Fruit fly (Drosophila melanogaster) whole organism, embryonic: ENCODE results near the gene meso18E.

ENCODE experiments used
- Aef1 ChIP-seq: fragments of 200-800 bp; sonication (Bioruptor generic); IDR thresholded peaks from 3 replicates; pipeline ENCODE4 v1.3.6; 2022; ENCODE audit warnings: missing biosample characterization, missing genetic modification characterization
- B-H2 ChIP-seq: fragments of 200-800 bp; sonication (Bioruptor generic); optimal IDR thresholded peaks from 2 replicates; lab custom pipeline; 2018; ENCODE audit warnings: missing biosample characterization, mild to moderate bottlenecking, missing genetic modification characterization
- BtbVII ChIP-seq: fragments of 200-800 bp; sonication (Bioruptor generic); optimal IDR thresholded peaks from 3 replicates; lab custom pipeline; 2017; ENCODE audit warnings: missing biosample characterization, mild to moderate bottlenecking, missing genetic modification characterization
- CG10431 ChIP-seq: fragments of 200-800 bp; sonication (Bioruptor generic); optimal IDR thresholded peaks from 3 replicates; lab custom pipeline; 2018; ENCODE audit warnings: missing biosample characterization, mild to moderate bottlenecking, missing genetic modification characterization
- CG10959 ChIP-seq: fragments of 200-800 bp; sonication (Bioruptor generic); IDR thresholded peaks from 2 replicates; pipeline ENCODE4 v1.3.6; 2022; ENCODE audit warnings: missing biosample characterization, missing genetic modification characterization
- CG12942 ChIP-seq: fragments of 200-800 bp; sonication (Bioruptor generic); optimal IDR thresholded peaks from 3 replicates; lab custom pipeline; 2016; ENCODE audit warnings: missing biosample characterization, missing genetic modification characterization
- CG13624 ChIP-seq: fragments of 200-800 bp; sonication (Bioruptor generic); optimal IDR thresholded peaks from 2 replicates; lab custom pipeline; 2016; ENCODE audit warnings: missing biosample characterization, missing genetic modification characterization
- CG14860 ChIP-seq: fragments of 200-800 bp; sonication (Bioruptor generic); IDR thresholded peaks from 3 replicates; pipeline ENCODE4 v1.3.6; 2022; ENCODE audit warnings: missing biosample characterization, missing genetic modification characterization; ENCODE audit not compliant: partially characterized antibody
- CG1529 ChIP-seq: fragments of 200-800 bp; sonication (Bioruptor generic); optimal IDR thresholded peaks from 3 replicates; lab custom pipeline; 2018; ENCODE audit warnings: missing biosample characterization, missing genetic modification characterization
- CG15479 ChIP-seq: fragments of 200-800 bp; sonication (Bioruptor generic); optimal IDR thresholded peaks from 3 replicates; lab custom pipeline; 2019; ENCODE audit warnings: missing biosample characterization, mild to moderate bottlenecking, missing genetic modification characterization, moderate library complexity
- CG15514 ChIP-seq: fragments of 200-800 bp; sonication (Bioruptor generic); optimal IDR thresholded peaks from 3 replicates; lab custom pipeline; 2017; ENCODE audit warnings: missing biosample characterization, missing genetic modification characterization, mild to moderate bottlenecking, moderate library complexity, missing genetic modification reagents
- CG1603 ChIP-seq: fragments of 200-800 bp; sonication (Bioruptor generic); optimal IDR thresholded peaks from 2 replicates; lab custom pipeline; 2019; ENCODE audit warnings: missing biosample characterization, mild to moderate bottlenecking, missing genetic modification characterization, moderate library complexity
- CG30403 ChIP-seq: fragments of 200-800 bp; sonication (Bioruptor generic); optimal IDR thresholded peaks from 3 replicates; lab custom pipeline; 2016; ENCODE audit warnings: missing biosample characterization, missing genetic modification characterization
- CG31365 ChIP-seq: fragments of 200-800 bp; sonication (Bioruptor generic); optimal IDR thresholded peaks from 2 replicates; lab custom pipeline; 2018; ENCODE audit warnings: missing biosample characterization, mild to moderate bottlenecking, missing genetic modification characterization
- CG32772 ChIP-seq: fragments of 200-800 bp; sonication (Bioruptor generic); IDR thresholded peaks from 2 replicates; pipeline ENCODE4 v1.3.6; 2022; ENCODE audit warnings: missing biosample characterization, missing genetic modification characterization
- CG33213 ChIP-seq: fragments of 200-800 bp; sonication (Bioruptor generic); optimal IDR thresholded peaks from 3 replicates; lab custom pipeline; 2016; ENCODE audit warnings: missing biosample characterization, missing genetic modification characterization
- CG34422 ChIP-seq: fragments of 200-800 bp; sonication (Bioruptor generic); IDR thresholded peaks from 3 replicates; pipeline ENCODE4 v1.3.6; 2022; ENCODE audit warnings: missing biosample characterization, missing genetic modification characterization
- CG4730 ChIP-seq: fragments of 200-800 bp; sonication (Bioruptor generic); IDR thresholded peaks from 2 replicates; pipeline ENCODE4 v1.3.6; 2022; ENCODE audit warnings: missing biosample characterization, missing genetic modification characterization
- CG4820 ChIP-seq: fragments of 200-800 bp; sonication (Bioruptor generic); optimal IDR thresholded peaks from 3 replicates; lab custom pipeline; 2016; ENCODE audit warnings: missing biosample characterization, missing genetic modification characterization
- CG6272 ChIP-seq: fragments of 200-800 bp; sonication (Bioruptor generic); IDR thresholded peaks from 2 replicates; pipeline ENCODE4 v1.3.6; 2022; ENCODE audit warnings: missing biosample characterization, missing genetic modification characterization
- CG9932 ChIP-seq: fragments of 200-800 bp; sonication (Bioruptor generic); IDR thresholded peaks from 2 replicates; pipeline ENCODE4 v1.3.6; 2022; ENCODE audit warnings: missing biosample characterization, missing genetic modification characterization
- Fer1 ChIP-seq: fragments of 200-800 bp; sonication (Bioruptor generic); optimal IDR thresholded peaks from 2 replicates; lab custom pipeline; 2017; ENCODE audit warnings: missing biosample characterization, mild to moderate bottlenecking, missing genetic modification characterization
- H2.0 ChIP-seq: fragments of 200-800 bp; sonication (Bioruptor generic); IDR thresholded peaks from 2 replicates; pipeline ENCODE4 v1.3.6; 2022; ENCODE audit warnings: missing biosample characterization, missing genetic modification characterization
- HHEX ChIP-seq: fragments of 200-800 bp; sonication (Bioruptor generic); optimal IDR thresholded peaks from 3 replicates; lab custom pipeline; 2017; ENCODE audit warnings: missing biosample characterization, mild to moderate bottlenecking, missing genetic modification characterization, missing genetic modification reagents
- HmgZ ChIP-seq: fragments of 200-800 bp; sonication (Bioruptor generic); optimal IDR thresholded peaks from 2 replicates; lab custom pipeline; 2018; ENCODE audit warnings: missing biosample characterization, mild to moderate bottlenecking, missing genetic modification characterization
- Hr51 ChIP-seq, 2 experiments: fragments of 200-800 bp; sonication (Bioruptor generic); optimal IDR thresholded peaks; 2 replicates in 1 of 2; 3 replicates in 1 of 2; lab custom pipeline; 2016 to 2018; ENCODE audit warnings: missing biosample characterization in 2 of 2, missing genetic modification characterization in 2 of 2, mild to moderate bottlenecking in 1 of 2, moderate library complexity in 1 of 2
- Lim3 ChIP-seq: fragments of 200-800 bp; sonication (Bioruptor generic); IDR thresholded peaks from 2 replicates; pipeline ENCODE4 v1.3.6; 2022; ENCODE audit warnings: missing biosample characterization, missing genetic modification characterization
- Mad ChIP-seq: fragments of 200-800 bp; sonication (Bioruptor generic); optimal IDR thresholded peaks from 2 replicates; lab custom pipeline; 2016; ENCODE audit warnings: missing biosample characterization, missing genetic modification characterization
- NC2α ChIP-seq: fragments of 200-800 bp; sonication (Bioruptor generic); optimal IDR thresholded peaks from 2 replicates; lab custom pipeline; 2016; ENCODE audit warnings: missing biosample characterization, missing genetic modification characterization
- Nf-YB ChIP-seq: fragments of 200-800 bp; sonication (Bioruptor generic); optimal IDR thresholded peaks from 3 replicates; lab custom pipeline; 2019; ENCODE audit warnings: missing biosample characterization, mild to moderate bottlenecking, missing genetic modification characterization, moderate library complexity
- Oli ChIP-seq: fragments of 200-800 bp; sonication (Bioruptor generic); optimal IDR thresholded peaks from 2 replicates; lab custom pipeline; 2018; ENCODE audit warnings: missing biosample characterization, mild to moderate bottlenecking, missing genetic modification characterization, moderate library complexity
- Optix ChIP-seq: fragments of 200-800 bp; sonication (Bioruptor generic); IDR thresholded peaks from 3 replicates; pipeline ENCODE4 v1.3.6; 2022; ENCODE audit warnings: missing biosample characterization, missing genetic modification characterization
- ara ChIP-seq: fragments of 200-800 bp; sonication (Bioruptor generic); IDR thresholded peaks from 2 replicates; pipeline ENCODE4 v1.3.6; 2022; ENCODE audit warnings: missing biosample characterization, missing genetic modification characterization
- bcd ChIP-seq: fragments of 200-800 bp; sonication (Bioruptor generic); optimal IDR thresholded peaks from 2 replicates; lab custom pipeline; 2017; ENCODE audit warnings: missing biosample characterization, mild to moderate bottlenecking, missing genetic modification characterization
- da ChIP-seq: fragments of 200-800 bp; sonication (Bioruptor generic); optimal IDR thresholded peaks from 2 replicates; lab custom pipeline; 2016; ENCODE audit warnings: missing biosample characterization, missing genetic modification characterization
- dmrt99B ChIP-seq: fragments of 200-800 bp; sonication (Bioruptor generic); optimal IDR thresholded peaks from 2 replicates; lab custom pipeline; 2018; ENCODE audit warnings: missing biosample characterization, mild to moderate bottlenecking, missing genetic modification characterization, moderate library complexity
- en ChIP-seq: fragments of 200-800 bp; sonication (Bioruptor generic); optimal IDR thresholded peaks from 2 replicates; lab custom pipeline; 2016; ENCODE audit warnings: missing biosample characterization, missing genetic modification characterization
- fd102C ChIP-seq: fragments of 200-800 bp; sonication (Bioruptor generic); optimal IDR thresholded peaks from 2 replicates; lab custom pipeline; 2018; ENCODE audit warnings: missing biosample characterization, mild to moderate bottlenecking, missing genetic modification characterization, moderate library complexity
- fd96Cb ChIP-seq: fragments of 200-800 bp; sonication (Bioruptor generic); optimal IDR thresholded peaks from 2 replicates; lab custom pipeline; 2018; ENCODE audit warnings: missing biosample characterization, mild to moderate bottlenecking, missing genetic modification characterization, moderate library complexity
- hbn ChIP-seq: fragments of 200-800 bp; sonication (Bioruptor generic); IDR thresholded peaks from 2 replicates; pipeline ENCODE4 v1.3.6; 2022; ENCODE audit warnings: missing biosample characterization, missing genetic modification characterization; ENCODE audit not compliant: partially characterized antibody
- klu ChIP-seq: fragments of 200-800 bp; sonication (Bioruptor generic); IDR thresholded peaks from 2 replicates; pipeline ENCODE4 v1.3.6; 2022; ENCODE audit warnings: missing biosample characterization, missing genetic modification characterization
- lola ChIP-seq, 3 experiments: fragments of >200 bp in 2 of 3; fragments of 200-800 bp in 1 of 3; sonication (Bioruptor generic) in 1 of 3; optimal IDR thresholded peaks; 2 replicates each; lab custom pipeline; 2017 to 2019; ENCODE audit warnings: missing biosample characterization in 3 of 3, missing genetic modification characterization in 3 of 3, mild to moderate bottlenecking in 1 of 3, moderate library complexity in 1 of 3
- lov ChIP-seq, 2 experiments: fragments of 200-800 bp in 1 of 2; fragments of >200 bp in 1 of 2; sonication (Bioruptor generic) in 1 of 2; IDR thresholded peaks in 1 of 2; optimal IDR thresholded peaks in 1 of 2; 2 replicates in 1 of 2; 3 replicates in 1 of 2; pipeline versions ENCODE4 v1.3.6 to Lab custom; 2017 to 2022; ENCODE audit warnings: missing biosample characterization in 1 of 2, missing genetic modification characterization in 1 of 2
- mam ChIP-seq: fragments of 200-800 bp; sonication (Bioruptor generic); optimal IDR thresholded peaks from 3 replicates; lab custom pipeline; 2016; ENCODE audit warnings: missing biosample characterization, missing genetic modification characterization
- mirr ChIP-seq: fragments of 200-800 bp; sonication (Bioruptor generic); optimal IDR thresholded peaks from 3 replicates; lab custom pipeline; 2018; ENCODE audit warnings: missing biosample characterization, mild to moderate bottlenecking, missing genetic modification characterization
- nmo ChIP-seq: fragments of 200-800 bp; sonication (Bioruptor generic); optimal IDR thresholded peaks from 2 replicates; lab custom pipeline; 2018; ENCODE audit warnings: missing biosample characterization, mild to moderate bottlenecking, missing genetic modification characterization, moderate library complexity
- salm ChIP-seq: fragments of 200-800 bp; sonication (Bioruptor generic); optimal IDR thresholded peaks from 2 replicates; lab custom pipeline; 2018; ENCODE audit warnings: missing biosample characterization, mild to moderate bottlenecking, missing genetic modification characterization
- sisA ChIP-seq: fragments of 200-800 bp; sonication (Bioruptor generic); IDR thresholded peaks from 2 replicates; pipeline ENCODE4 v1.3.6; 2022; ENCODE audit warnings: missing biosample characterization, missing genetic modification characterization
- vnd ChIP-seq: fragments of 200-800 bp; sonication (Bioruptor generic); IDR thresholded peaks from 3 replicates; pipeline ENCODE4 v1.3.6; 2022; ENCODE audit warnings: missing biosample characterization, missing genetic modification characterization; ENCODE audit not compliant: partially characterized antibody

Gene meso18E

dm6 chrX:19666991-19667409 is 45.8 kb downstream of the meso18E start, which contains the start of gene Zw (continued):
- TF ChIP-seq CG1529 (GFP tag; lab: Kevin White, UChicago) (peak; percentile 0), CG6272 (peak; percentile 34; the same call in 1 of the 2 replicates), bcd (GFP tag; lab: Kevin White, UChicago) (peak; percentile 47), CG4730 (GFP tag; lab: Robert Waterston, UW) (peak; percentile 42; the same call in 1 of the 2 replicates), CG33213 (GFP tag; lab: Kevin White, UChicago) (peak; percentile 4), CG34422 (GFP tag; lab: Robert Waterston, UW) (peak; percentile 72; the same call in 2 of the 3 replicates), H2.0 (GFP tag; lab: Robert Waterston, UW) (peak; percentile 51; the same call in 1 of the 2 replicates), BtbVII (GFP tag; lab: Kevin White, UChicago) (peak; percentile 26), Mad (GFP tag; lab: Kevin White, UChicago) (no peak), klu (GFP tag; lab: Robert Waterston, UW) (peak; percentile 35; the same call in 1 of the 2 replicates), CG4820 (peak; percentile 31), lola (GFP tag; optimal IDR thresholded peaks at IDR 0.05; lab: Kevin White, UChicago) (peak in 1 of 3 experiments; percentile 22), fd102C (GFP tag; lab: Kevin White, UChicago) (no peak), HHEX (peak; percentile 19), da (GFP tag; lab: Kevin White, UChicago) (no peak), Optix (GFP tag; lab: Robert Waterston, UW) (0 out of 3 replicates have a peak, but pooled peaks have one; percentile 60), Nf-YB (GFP tag; lab: Kevin White, UChicago) (no peak), CG12942 (GFP tag; lab: Kevin White, UChicago) (no peak), en (GFP tag; lab: Kevin White, UChicago) (peak; percentile 0), CG30403 (GFP tag; lab: Kevin White, UChicago) (peak; percentile 60), CG9932 (GFP tag; lab: Robert Waterston, UW) (peak; percentile 88), B-H2 (GFP tag; lab: Kevin White, UChicago) (peak; percentile 48), Lim3 (GFP tag; lab: Robert Waterston, UW) (no peak), sisA (GFP tag; lab: Robert Waterston, UW) (peak; percentile 71), CG15479 (GFP tag; lab: Kevin White, UChicago) (no peak), CG10959 (0 out of 2 replicates have a peak, but pooled peaks have one; percentile 36), lov (optimal IDR thresholded peaks at IDR 0.05; lab: Kevin White, UChicago) (no peak), lov (GFP tag; IDR thresholded peaks at IDR 0.05; lab: Robert Waterston, UW) (no peak), fd96Cb (tag; lab: Kevin White, UChicago) (peak; percentile 25), salm (tag; lab: Kevin White, UChicago) (no peak), Aef1 (GFP tag; lab: Robert Waterston, UW) (peak; percentile 72), ara (GFP tag; lab: Robert Waterston, UW) (peak; percentile 36; the same call in 1 of the 2 replicates), Fer1 (GFP tag; lab: Kevin White, UChicago) (no peak), CG10431 (GFP tag; lab: Kevin White, UChicago) (no peak), nmo (GFP tag; lab: Kevin White, UChicago) (peak; percentile 46), CG1603 (tag; lab: Kevin White, UChicago) (peak; percentile 53), CG14860 (GFP tag; lab: Robert Waterston, UW) (no peak), Oli (tag; lab: Kevin White, UChicago) (peak; percentile 33), CG13624 (GFP tag; lab: Kevin White, UChicago) (peak; percentile 10), vnd (GFP tag; lab: Robert Waterston, UW) (0 out of 3 replicates have a peak, but pooled peaks have one; percentile 37), HmgZ (peak; percentile 62), CG32772 (GFP tag; lab: Robert Waterston, UW) (peak; percentile 59), mam (peak; percentile 61), dmrt99B (tag; lab: Kevin White, UChicago) (peak; percentile 40), CG15514 (GFP tag; lab: Kevin White, UChicago) (peak; percentile 7), hbn (GFP tag; lab: Robert Waterston, UW) (no peak), CG31365 (tag; lab: Kevin White, UChicago) (no peak), NC2α (GFP tag; lab: Kevin White, UChicago) (no peak), Hr51 (GFP tag; optimal IDR thresholded peaks at IDR 0.05; lab: Kevin White, UChicago) (peak; percentile 2 to 3), mirr (peak; percentile 46)
